Worm (Caenorhabditis elegans) whole organism, young adult: ENCODE data around the gene plk-3.
A peak's percentile ranks its signal among the peaks of the same experiment; 100 is the strongest.

Experiments used
- B0019.2 ChIP-seq: fragments of 200-800 bp; sonication (Bioruptor generic); conservative IDR thresholded peaks from 2 replicates; pipeline ENCODE4 v1.3.6; 2022; ENCODE audit warnings: missing genetic modification reagents, missing genetic modification characterization, missing compliant biosample characterization
- C06A6.2 ChIP-seq: fragments of 200-800 bp; sonication (Bioruptor generic); conservative IDR thresholded peaks from 2 replicates; pipeline ENCODE4 v1.3.6; 2022; ENCODE audit warnings: missing genetic modification characterization, missing compliant biosample characterization
- F22D6.2 ChIP-seq: sonication (generic microtip); optimal IDR thresholded peaks from 2 replicates; lab custom pipeline; 2016; ENCODE audit warnings: mild to moderate bottlenecking, missing genetic modification characterization, missing compliant biosample characterization
- F33H1.4 ChIP-seq: fragments of 200-800 bp; sonication (Bioruptor generic); IDR thresholded peaks from 2 replicates; pipeline ENCODE4 v1.3.6; 2022; ENCODE audit warnings: missing genetic modification reagents, missing genetic modification characterization, missing compliant biosample characterization
- F57C9.4 ChIP-seq: sonication (generic microtip); optimal IDR thresholded peaks from 2 replicates; lab custom pipeline; 2017; ENCODE audit warnings: mild to moderate bottlenecking, missing genetic modification characterization, missing compliant biosample characterization
- T07F8.4 ChIP-seq: sonication (generic microtip); optimal IDR thresholded peaks from 2 replicates; lab custom pipeline; 2016; ENCODE audit warnings: mild to moderate bottlenecking, missing genetic modification characterization, moderate library complexity, missing compliant biosample characterization
- Y95B8A.8 ChIP-seq: fragments of 200-800 bp; sonication (Bioruptor generic); IDR thresholded peaks from 2 replicates; pipeline ENCODE4 v1.3.6; 2022; ENCODE audit warnings: missing genetic modification reagents, missing genetic modification characterization, missing compliant biosample characterization
- ZK185.1 ChIP-seq: sonication (generic microtip); optimal IDR thresholded peaks from 2 replicates; lab custom pipeline; 2016; ENCODE audit warnings: mild to moderate bottlenecking, missing genetic modification characterization, missing compliant biosample characterization; ENCODE audit not compliant: poor library complexity, severe bottlenecking
- akir-1 ChIP-seq: fragments of 200-800 bp; sonication (Bioruptor generic); optimal IDR thresholded peaks from 2 replicates; lab custom pipeline; 2018; ENCODE audit warnings: mild to moderate bottlenecking, missing genetic modification characterization, moderate library complexity, missing compliant biosample characterization
- attf-6 ChIP-seq: fragments of 200-800 bp; sonication (Bioruptor generic); IDR thresholded peaks from 2 replicates; pipeline ENCODE4 v1.3.6; 2022; ENCODE audit warnings: missing genetic modification reagents, missing genetic modification characterization, missing compliant biosample characterization
- ccch-3 ChIP-seq: fragments of 200-800 bp; sonication (Bioruptor generic); optimal IDR thresholded peaks from 2 replicates; lab custom pipeline; 2018; ENCODE audit warnings: mild to moderate bottlenecking, missing genetic modification characterization, missing compliant biosample characterization
- cebp-1 ChIP-seq, 2 experiments: fragments of 200-800 bp in 1 of 2; sonication (Bioruptor generic) in 1 of 2; sonication (generic microtip) in 1 of 2; IDR thresholded peaks in 1 of 2; optimal IDR thresholded peaks in 1 of 2; 2 replicates each; pipeline versions ENCODE4 v1.3.6 to Lab custom; 2017 to 2022; ENCODE audit warnings: missing compliant biosample characterization in 2 of 2, missing genetic modification characterization in 2 of 2, mild to moderate bottlenecking in 1 of 2, missing genetic modification reagents in 1 of 2, moderate library complexity in 1 of 2
- cebp-2 ChIP-seq: fragments of 200-800 bp; sonication (Bioruptor generic); IDR thresholded peaks from 2 replicates; pipeline ENCODE4 v1.3.6; 2022; ENCODE audit warnings: missing genetic modification characterization, missing compliant biosample characterization
- ceh-100 ChIP-seq: fragments of 200-800 bp; sonication (Bioruptor generic); IDR thresholded peaks from 2 replicates; pipeline ENCODE4 v1.3.6; 2022; ENCODE audit warnings: missing genetic modification reagents, missing genetic modification characterization, missing compliant biosample characterization
- ceh-27 ChIP-seq: fragments of 200-800 bp; sonication (Bioruptor generic); optimal IDR thresholded peaks from 2 replicates; lab custom pipeline; 2018; ENCODE audit warnings: mild to moderate bottlenecking, missing genetic modification characterization, moderate library complexity, missing compliant biosample characterization
- ceh-40 ChIP-seq: fragments of 200-800 bp; sonication (Bioruptor generic); IDR thresholded peaks from 2 replicates; pipeline ENCODE4 v1.3.6; 2022; ENCODE audit warnings: missing genetic modification characterization, missing compliant biosample characterization
- chd-7 ChIP-seq: sonication (generic microtip); optimal IDR thresholded peaks from 2 replicates; lab custom pipeline; 2016; ENCODE audit warnings: mild to moderate bottlenecking, missing genetic modification characterization, moderate library complexity, missing compliant biosample characterization
- dpl-1 ChIP-seq: fragments of 150-350 bp; optimal IDR thresholded peaks from 2 replicates; lab custom pipeline; 2014; ENCODE audit warnings: missing biosample characterization, missing genetic modification reagents, missing genetic modification characterization
- efl-1 ChIP-seq: fragments of 150-350 bp; optimal IDR thresholded peaks from 2 replicates; lab custom pipeline; 2014; ENCODE audit warnings: missing biosample characterization, missing genetic modification reagents, missing genetic modification characterization
- egrh-3 ChIP-seq: fragments of 200-800 bp; sonication (Bioruptor generic); IDR thresholded peaks from 2 replicates; pipeline ENCODE4 v1.3.6; 2022; ENCODE audit warnings: missing genetic modification reagents, missing genetic modification characterization, missing compliant biosample characterization
- ets-4 ChIP-seq: fragments of 200-800 bp; sonication (Bioruptor generic); optimal IDR thresholded peaks from 2 replicates; lab custom pipeline; 2018; ENCODE audit warnings: mild to moderate bottlenecking, missing genetic modification characterization, missing compliant biosample characterization
- him-1 ChIP-seq: sonication (generic microtip); optimal IDR thresholded peaks from 2 replicates; lab custom pipeline; 2016; ENCODE audit warnings: missing genotype, missing genetic modification reagents, missing genetic modification characterization, missing compliant biosample characterization
- hlh-26 ChIP-seq: fragments of 200-800 bp; sonication (Bioruptor generic); conservative IDR thresholded peaks from 2 replicates; pipeline ENCODE4 v1.3.6; 2022; ENCODE audit warnings: missing genetic modification reagents, missing genetic modification characterization, missing compliant biosample characterization
- hmg-1.2 ChIP-seq: fragments of 200-800 bp; sonication (Bioruptor generic); IDR thresholded peaks from 2 replicates; pipeline ENCODE4 v1.3.6; 2022; ENCODE audit warnings: missing genetic modification reagents, missing genetic modification characterization, missing compliant biosample characterization
- hsf-1 ChIP-seq: fragments of 200-800 bp; sonication (Bioruptor generic); IDR thresholded peaks from 2 replicates; pipeline ENCODE4 v1.3.6; 2022; ENCODE audit warnings: missing genetic modification reagents, missing genetic modification characterization, missing compliant biosample characterization
- lin-35 ChIP-seq, 3 experiments: fragments of 150-350 bp in 2 of 3; sonication (generic microtip) in 1 of 3; optimal IDR thresholded peaks; 2 replicates each; lab custom pipeline; 2014 to 2018; ENCODE audit warnings: missing biosample characterization in 3 of 3, missing genetic modification characterization in 3 of 3, missing genetic modification reagents in 3 of 3
- lin-54 ChIP-seq: fragments of 200-800 bp; sonication (Bioruptor generic); optimal IDR thresholded peaks from 2 replicates; lab custom pipeline; 2018; ENCODE audit warnings: mild to moderate bottlenecking, missing genetic modification characterization, missing compliant biosample characterization
- madf-10 ChIP-seq: sonication (generic microtip); optimal IDR thresholded peaks from 2 replicates; lab custom pipeline; 2016; ENCODE audit warnings: mild to moderate bottlenecking, missing genetic modification characterization, missing compliant biosample characterization
- madf-6 ChIP-seq: fragments of 200-800 bp; sonication (Bioruptor generic); IDR thresholded peaks from 2 replicates; pipeline ENCODE4 v1.3.6; 2022; ENCODE audit warnings: missing genetic modification reagents, missing genetic modification characterization, missing compliant biosample characterization
- mcd-1 ChIP-seq: fragments of 200-800 bp; sonication (Bioruptor generic); IDR thresholded peaks from 2 replicates; pipeline ENCODE4 v1.3.6; 2022; ENCODE audit warnings: missing genetic modification reagents, missing genetic modification characterization, missing compliant biosample characterization
- mel-28 ChIP-seq: sonication (generic microtip); optimal IDR thresholded peaks from 2 replicates; lab custom pipeline; 2016; ENCODE audit warnings: borderline replicate concordance, mild to moderate bottlenecking, missing genetic modification characterization, missing compliant biosample characterization
- mxl-1 ChIP-seq: sonication (generic microtip); optimal IDR thresholded peaks from 2 replicates; lab custom pipeline; 2016; ENCODE audit warnings: missing genetic modification characterization, missing compliant biosample characterization
- nhr-80 ChIP-seq: sonication (generic microtip); optimal IDR thresholded peaks from 2 replicates; lab custom pipeline; 2016; ENCODE audit warnings: missing genetic modification characterization, missing compliant biosample characterization
- rcor-1 ChIP-seq: fragments of 200-800 bp; sonication (Bioruptor generic); IDR thresholded peaks from 2 replicates; pipeline ENCODE4 v1.3.6; 2022; ENCODE audit warnings: missing genetic modification reagents, missing genetic modification characterization, missing compliant biosample characterization
- rec-8 ChIP-seq, 2 experiments: sonication (generic microtip); optimal IDR thresholded peaks; 2 replicates each; lab custom pipeline; 2016; ENCODE audit warnings: mild to moderate bottlenecking in 2 of 2, missing genetic modification characterization in 2 of 2, missing genetic modification reagents in 2 of 2, missing genotype in 2 of 2, missing biosample characterization in 1 of 2, missing compliant biosample characterization in 1 of 2, moderate library complexity in 1 of 2
- repo-1 ChIP-seq: sonication (generic microtip); optimal IDR thresholded peaks from 2 replicates; lab custom pipeline; 2017; ENCODE audit warnings: mild to moderate bottlenecking, missing genetic modification characterization, missing compliant biosample characterization
- rpc-1 ChIP-seq, 2 experiments: fragments of 150-350 bp in 1 of 2; sonication (generic microtip) in 1 of 2; optimal IDR thresholded peaks; 2 replicates each; lab custom pipeline; 2014 to 2018; ENCODE audit warnings: missing biosample characterization in 1 of 2, missing genetic modification characterization in 1 of 2, missing genetic modification reagents in 1 of 2, missing genotype in 1 of 2
- snpc-3.4 ChIP-seq: sonication (generic microtip); optimal IDR thresholded peaks from 2 replicates; lab custom pipeline; 2017; ENCODE audit warnings: missing genetic modification characterization, mild to moderate bottlenecking, missing compliant biosample characterization, antibody characterized with exemption, moderate library complexity, missing genotype, missing genetic modification reagents
- tbp1 ChIP-seq: fragments of 200-800 bp; sonication (Bioruptor generic); optimal IDR thresholded peaks from 2 replicates; lab custom pipeline; 2018; ENCODE audit warnings: mild to moderate bottlenecking, missing genetic modification characterization, missing compliant biosample characterization
- tlf-1 ChIP-seq: fragments of 200-800 bp; sonication (Bioruptor generic); optimal IDR thresholded peaks from 2 replicates; lab custom pipeline; 2018; ENCODE audit warnings: mild to moderate bottlenecking, missing genetic modification characterization, missing compliant biosample characterization
- unc-130 ChIP-seq: sonication (generic microtip); optimal IDR thresholded peaks from 2 replicates; lab custom pipeline; 2016; ENCODE audit warnings: missing genetic modification reagents, missing genetic modification characterization, missing compliant biosample characterization
- xnd-1 ChIP-seq: sonication (generic microtip); optimal IDR thresholded peaks from 2 replicates; lab custom pipeline; 2016; ENCODE audit warnings: missing genotype, missing genetic modification reagents, missing genetic modification characterization, missing compliant biosample characterization
- zim-3 ChIP-seq: sonication (generic microtip); optimal IDR thresholded peaks from 2 replicates; lab custom pipeline; 2017; ENCODE audit warnings: mild to moderate bottlenecking, missing genetic modification characterization, moderate library complexity, missing compliant biosample characterization
- ztf-18 ChIP-seq: sonication (generic microtip); optimal IDR thresholded peaks from 2 replicates; lab custom pipeline; 2016; ENCODE audit warnings: missing genotype, mild to moderate bottlenecking, missing genetic modification characterization, missing compliant biosample characterization
- ztf-22 ChIP-seq: fragments of 200-800 bp; sonication (Bioruptor generic); optimal IDR thresholded peaks from 2 replicates; lab custom pipeline; 2018; ENCODE audit warnings: mild to moderate bottlenecking, missing genetic modification characterization, moderate library complexity, missing compliant biosample characterization
- ztf-6 ChIP-seq: fragments of 200-800 bp; sonication (Bioruptor generic); IDR thresholded peaks from 2 replicates; pipeline ENCODE4 v1.3.6; 2022; ENCODE audit warnings: missing genetic modification reagents, missing genetic modification characterization, missing compliant biosample characterization

The plk-3 gene

ce11 chrIV:7508850-7509249 lies 35.8 kb upstream of the plk-3 start (continued):
- no peak for TF ChIP-seq rec-8 (tag; optimal IDR thresholded peaks at IDR 0.05; lab: Kevin White, UChicago)
- TF ChIP-seq him-1, result peak; percentile 16
- TF ChIP-seq lin-35 (GFP tag; optimal IDR thresholded peaks at IDR 0.05; lab: Kevin White, UChicago), result no peak
- no peak for TF ChIP-seq mel-28 (tag; lab: Kevin White, UChicago)
- no peak for TF ChIP-seq ztf-22 (GFP tag; lab: Kevin White, UChicago)
- no peak for TF ChIP-seq ZK185.1 (tag; lab: Kevin White, UChicago)
- no peak for TF ChIP-seq ceh-100 (GFP tag; lab: Robert Waterston, UW)
- TF ChIP-seq F57C9.4 (tag; lab: Kevin White, UChicago), result no peak
- TF ChIP-seq mxl-1 (tag; lab: Kevin White, UChicago), result no peak
- TF ChIP-seq madf-6 (GFP tag; lab: Robert Waterston, UW), result peak; percentile 54; the same call in 1 of the 2 replicates
- TF ChIP-seq cebp-2 (GFP tag; lab: Robert Waterston, UW), result no peak
- peak; percentile 6 for TF ChIP-seq xnd-1 (tag; lab: Kevin White, UChicago)
- no peak for TF ChIP-seq ceh-40 (GFP tag; lab: Robert Waterston, UW)
- no peak for TF ChIP-seq rcor-1 (GFP tag; lab: Robert Waterston, UW)
- TF ChIP-seq akir-1, result no peak
- TF ChIP-seq nhr-80 (tag; lab: Kevin White, UChicago), result no peak
- no peak for TF ChIP-seq egrh-3 (GFP tag; lab: Robert Waterston, UW)
- TF ChIP-seq rpc-1 (optimal IDR thresholded peaks at IDR 0.05; lab: Kevin White, UChicago), result no peak
- TF ChIP-seq rpc-1 (tag; optimal IDR thresholded peaks at IDR 0.05; lab: Kevin White, UChicago), result no peak
- no peak for TF ChIP-seq C06A6.2 (GFP tag; lab: Robert Waterston, UW)
- no peak for TF ChIP-seq B0019.2 (GFP tag; lab: Robert Waterston, UW)
- peak; percentile 53 for TF ChIP-seq lin-54 (GFP tag; lab: Kevin White, UChicago)
- TF ChIP-seq hsf-1 (GFP tag; lab: Robert Waterston, UW), result no peak
- no peak for TF ChIP-seq T07F8.4 (tag; lab: Kevin White, UChicago)
- no peak for TF ChIP-seq snpc-3.4 (tag; lab: Kevin White, UChicago)
- no peak for TF ChIP-seq unc-130
- no peak for TF ChIP-seq cebp-1 (GFP tag; IDR thresholded peaks at IDR 0.05; lab: Robert Waterston, UW)
- TF ChIP-seq cebp-1 (tag; optimal IDR thresholded peaks at IDR 0.05; lab: Kevin White, UChicago), result no peak
- TF ChIP-seq F33H1.4, result peak; percentile 80

- TF ChIP-seq cebp-1 (GFP tag; IDR thresholded peaks at IDR 0.05; lab: Robert Waterston, UW) (no peak), cebp-1 (tag; optimal IDR thresholded peaks at IDR 0.05; lab: Kevin White, UChicago) (peak; percentile 73), repo-1 (peak; percentile 45), zim-3 (tag; lab: Kevin White, UChicago) (no peak), ztf-18 (tag; lab: Kevin White, UChicago) (peak; percentile 42), efl-1 (GFP tag; lab: Kevin White, UChicago) (no peak), ztf-6 (GFP tag; lab: Robert Waterston, UW) (no peak), attf-6 (GFP tag; lab: Robert Waterston, UW) (no peak; the same call in 1 of the 2 replicates), tbp1 (GFP tag; lab: Kevin White, UChicago) (peak; percentile 55), F57C9.4 (tag; lab: Kevin White, UChicago) (no peak), rec-8 (tag; optimal IDR thresholded peaks at IDR 0.05; lab: Kevin White, UChicago) (no peak), mcd-1 (GFP tag; lab: Robert Waterston, UW) (peak; percentile 75), hmg-1.2 (GFP tag; lab: Robert Waterston, UW) (peak; percentile 92), tlf-1 (GFP tag; lab: Kevin White, UChicago) (no peak), Y95B8A.8 (GFP tag; lab: Robert Waterston, UW) (peak; percentile 76), hlh-26 (GFP tag; lab: Robert Waterston, UW) (no peak), ceh-27 (peak; percentile 79), madf-10 (peak; percentile 45), ccch-3 (GFP tag; lab: Kevin White, UChicago) (no peak), chd-7 (tag; lab: Kevin White, UChicago) (peak; percentile 42), F22D6.2 (tag; lab: Kevin White, UChicago) (no peak), ets-4 (GFP tag; lab: Kevin White, UChicago) (peak; percentile 48), dpl-1 (GFP tag; lab: Kevin White, UChicago) (peak; percentile 16)
Observed at ce11 chrIV:7507841-7508509, 35.0 kb upstream of the plk-3 start, which contains the start of the genes vdac-1 and R05G6.5. Gene vdac-1, minus strand, starts transcription at chrIV:7507891. Gene R05G6.5, plus strand, starts transcription at chrIV:7508367.
